Fruit fly (Drosophila melanogaster) whole organism: ENCODE results near the gene rgn.

Experiments
- EcR ChIP-seq, 2 experiments: fragments of >200 bp; optimal IDR thresholded peaks; 2 replicates each; lab custom pipeline; 2017; ENCODE audit warnings: missing biosample characterization in 2 of 2, missing genetic modification characterization in 2 of 2, missing genetic modification reagents in 2 of 2
- pan ChIP-seq: fragments of >200 bp; optimal IDR thresholded peaks from 2 replicates; lab custom pipeline; 2017
- usp ChIP-seq: fragments of >200 bp; optimal IDR thresholded peaks from 2 replicates; lab custom pipeline; 2017; ENCODE audit warnings: missing biosample characterization, missing genetic modification characterization, mixed read lengths

- no peak for TF ChIP-seq pan
- TF ChIP-seq usp (GFP tag; lab: Kevin White, UChicago) = no peak
- TF ChIP-seq EcR (GFP tag; optimal IDR thresholded peaks at IDR 0.05; lab: Kevin White, UChicago) = no peak
Observed at dm6 chr3L:21441216-21441813, 59.0 kb downstream of the rgn start, which contains the start of gene CG5664.
